Fruit fly (Drosophila melanogaster): ENCODE measurements around the gene Gr64c.

Gene Gr64c

DNA sequence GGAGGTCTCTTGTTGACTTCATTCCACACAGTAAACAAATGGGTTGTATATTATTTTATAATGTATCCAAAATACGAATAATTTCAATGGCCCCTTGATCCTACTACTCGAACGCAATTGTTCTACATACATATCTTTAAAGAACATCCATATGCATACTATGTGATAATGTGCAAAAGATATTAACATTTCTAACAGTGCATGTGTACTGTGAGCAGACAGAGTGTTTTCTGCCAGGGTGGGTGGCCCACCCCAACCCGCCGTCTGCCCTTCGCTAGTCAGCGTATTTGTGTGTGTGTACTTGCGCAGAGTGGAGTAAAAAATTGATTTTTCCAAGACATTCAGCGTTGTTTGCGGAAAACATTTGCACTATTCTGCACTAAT is 42.6 kb downstream of the Gr64c start (continued):
- TF ChIP-seq CHES-1-like (GFP tag; optimal IDR thresholded peaks at IDR 0.05) (no peak), sim (GFP tag; IDR thresholded peaks at IDR 0.05) (no peak), stc (GFP tag; IDR thresholded peaks at IDR 0.05) (peak; percentile 76), CG6254 (GFP tag; optimal IDR thresholded peaks at IDR 0.05) (no peak), CG13296 (GFP tag; optimal IDR thresholded peaks at IDR 0.05) (no peak), HLH4C (GFP tag; IDR thresholded peaks at IDR 0.05; ENCODE audit: partially characterized antibody) (no peak), CG16813 (GFP tag; IDR thresholded peaks at IDR 0.05; ENCODE audit: partially characterized antibody) (no peak), BEAF-32 (GFP tag; optimal IDR thresholded peaks at IDR 0.05) (no peak), CG17186 (GFP tag; optimal IDR thresholded peaks at IDR 0.05) (peak; percentile 12), CG10431 (GFP tag; optimal IDR thresholded peaks at IDR 0.05) (no peak), HLH3B (GFP tag; IDR thresholded peaks at IDR 0.05) (peak; percentile 82), esg (GFP tag; conservative IDR thresholded peaks at IDR 0.05) (peak; percentile 81), kay (GFP tag; optimal IDR thresholded peaks at IDR 0.05) (no peak), gt (GFP tag; IDR thresholded peaks at IDR 0.05) (no peak), ap (GFP tag; IDR thresholded peaks at IDR 0.05) (peak; percentile 76), kni (GFP tag; optimal IDR thresholded peaks at IDR 0.05) (no peak), zf30C (GFP tag; optimal IDR thresholded peaks at IDR 0.05) (no peak), Awh (GFP tag; IDR thresholded peaks at IDR 0.05) (peak; percentile 68), gsb (GFP tag; IDR thresholded peaks at IDR 0.05) (no peak), CG11695 (GFP tag; IDR thresholded peaks at IDR 0.05) (peak; percentile 79), scrt (GFP tag; optimal IDR thresholded peaks at IDR 0.05) (no peak), sens-2 (GFP tag; IDR thresholded peaks at IDR 0.05) (peak; percentile 63; the same call in 1 of the 2 replicates), CG14965 (GFP tag; optimal IDR thresholded peaks at IDR 0.05; ENCODE audit: borderline replicate concordance) (no peak), mirr (GFP tag; optimal IDR thresholded peaks at IDR 0.05) (no peak), Fer2 (tag; optimal IDR thresholded peaks at IDR 0.05) (no peak), sna (GFP tag; IDR thresholded peaks at IDR 0.05; ENCODE audit: partially characterized antibody) (no peak), CG6683 (GFP tag; optimal IDR thresholded peaks at IDR 0.05) (peak; percentile 7), pnt (GFP tag; optimal IDR thresholded peaks at IDR 0.05) (peak; percentile 20), lmd (GFP tag; IDR thresholded peaks at IDR 0.05) (peak; percentile 75), az2 (GFP tag; optimal IDR thresholded peaks at IDR 0.05) (peak; percentile 28), Oli (tag; optimal IDR thresholded peaks at IDR 0.05) (peak; percentile 61), CoRest (tag; optimal IDR thresholded peaks at IDR 0.05) (no peak), CG17328 (GFP tag; IDR thresholded peaks at IDR 0.05) (peak; percentile 79), kah (GFP tag; optimal IDR thresholded peaks at IDR 0.05) (no peak), rib (GFP tag; IDR thresholded peaks at IDR 0.05) (0 out of 2 replicates have a peak, but pooled peaks have one; percentile 10), Stat92E (GFP tag; optimal IDR thresholded peaks at IDR 0.05) (no peak), CG7745 (tag; optimal IDR thresholded peaks at IDR 0.05) (no peak), Mrtf (GFP tag; IDR thresholded peaks at IDR 0.05) (peak; percentile 51; the same call in 1 of the 3 replicates), CG10366 (GFP tag; IDR thresholded peaks at IDR 0.05) (peak; percentile 75), onecut (GFP tag; IDR thresholded peaks at IDR 0.05) (peak; percentile 97), bab2 (GFP tag; optimal IDR thresholded peaks at IDR 0.05) (peak; percentile 57), zen (tag; optimal IDR thresholded peaks at IDR 0.05) (no peak), CkIIα-i1 (GFP tag; IDR thresholded peaks at IDR 0.05) (peak; percentile 22; the same call in 1 of the 2 replicates), Hand (GFP tag; optimal IDR thresholded peaks at IDR 0.05) (no peak), Bdp1 (GFP tag; optimal IDR thresholded peaks at IDR 0.05) (no peak), schlank (tag; optimal IDR thresholded peaks at IDR 0.05) (no peak), ro (GFP tag; IDR thresholded peaks at IDR 0.05) (peak; percentile 28; the same call in 1 of the 2 replicates), Neu2 (GFP tag; optimal IDR thresholded peaks at IDR 0.05; ENCODE audit: borderline replicate concordance) (no peak), CG18476 (GFP tag; optimal IDR thresholded peaks at IDR 0.05) (no peak), CG4854 (GFP tag; optimal IDR thresholded peaks at IDR 0.05) (no peak), eve (GFP tag; optimal IDR thresholded peaks at IDR 0.05) (peak in 1 of 2 experiments; percentile 72)

All from whole organism, embryonic.